Fruit fly (Drosophila melanogaster): ENCODE results near the gene CG9270.
A peak's percentile ranks its signal among the peaks of the same experiment; 100 is the strongest.

CG9270 gene

dm6 chr2L:20883097-20883496 lies 50.8 kb downstream of the CG9270 start:
- TF ChIP-seq CG33017 (tag; optimal IDR thresholded peaks at IDR 0.05): no peak
- peak; percentile 91 for TF ChIP-seq kay (GFP tag; ENCODE audit: borderline replicate concordance)

- TF ChIP-seq cnc (optimal IDR thresholded peaks at IDR 0.05) (no peak), CG5204 (GFP tag; optimal IDR thresholded peaks at IDR 0.05) (no peak), CG33017 (tag; optimal IDR thresholded peaks at IDR 0.05) (peak; percentile 74), CG7045 (GFP tag; optimal IDR thresholded peaks at IDR 0.05) (peak; percentile 80), pad (GFP tag; optimal IDR thresholded peaks at IDR 0.05) (peak; percentile 51), cic (GFP tag; optimal IDR thresholded peaks at IDR 0.05) (peak; percentile 34), Hr96 (GFP tag; optimal IDR thresholded peaks at IDR 0.05) (peak; percentile 33), CG11617 (GFP tag; optimal IDR thresholded peaks at IDR 0.05) (peak; percentile 37), kay (GFP tag; ENCODE audit: borderline replicate concordance) (no peak), CG12768 (GFP tag; optimal IDR thresholded peaks at IDR 0.05) (peak; percentile 82), ovo (GFP tag; optimal IDR thresholded peaks at IDR 0.05) (peak; percentile 19), CG1620 (GFP tag; optimal IDR thresholded peaks at IDR 0.05) (no peak), toe (GFP tag; optimal IDR thresholded peaks at IDR 0.05) (no peak), Mnt (GFP tag; optimal IDR thresholded peaks at IDR 0.05) (peak; percentile 4), tj (GFP tag; optimal IDR thresholded peaks at IDR 0.05) (peak; percentile 18), Crg-1 (GFP tag; optimal IDR thresholded peaks at IDR 0.05) (no peak), CG7101 (tag; optimal IDR thresholded peaks at IDR 0.05) (peak; percentile 75), Clk (GFP tag; optimal IDR thresholded peaks at IDR 0.05) (peak; percentile 21), bab1 (GFP tag; optimal IDR thresholded peaks at IDR 0.05) (no peak), CG14711 (tag; optimal IDR thresholded peaks at IDR 0.05) (peak; percentile 75)
These were observed 52.4 kb downstream of the CG9270 start for dm6 chr2L:20881353-20882079.

dm6 chr2L:20880476-20880875 lies 53.4 kb downstream of the CG9270 start:
- TF ChIP-seq kay (GFP tag; ENCODE audit: borderline replicate concordance): peak; percentile 24
- no peak for TF ChIP-seq pad (GFP tag; optimal IDR thresholded peaks at IDR 0.05)

dm6 chr2L:20879567-20880141 lies 54.3 kb downstream of the CG9270 start:
- TF ChIP-seq kay (GFP tag; ENCODE audit: borderline replicate concordance) (peak; percentile 69), CG12768 (GFP tag; optimal IDR thresholded peaks at IDR 0.05) (no peak)
